Worm (Caenorhabditis elegans) whole organism, L3 larva: Measurements from ENCODE around the gene pat-12.

ENCODE experiments used
- ama-1 ChIP-seq: fragments of 150-350 bp; optimal IDR thresholded peaks from 2 replicates; lab custom pipeline; 2018
- fkh-10 ChIP-seq: sonication (generic microtip); optimal IDR thresholded peaks from 2 replicates; lab custom pipeline; 2017; ENCODE audit warnings: missing biosample characterization, missing genetic modification reagents, missing genetic modification characterization
- jun-1 ChIP-seq: fragments of 150-350 bp; optimal IDR thresholded peaks from 2 replicates; lab custom pipeline; 2014; ENCODE audit warnings: missing biosample characterization, missing genetic modification reagents, missing genetic modification characterization
- lin-39 ChIP-seq: fragments of 150-350 bp; optimal IDR thresholded peaks from 2 replicates; lab custom pipeline; 2018; ENCODE audit warnings: missing biosample characterization, missing genetic modification reagents, missing genetic modification characterization
- nfya-1 ChIP-seq: sonication (generic microtip); optimal IDR thresholded peaks from 2 replicates; lab custom pipeline; 2017; ENCODE audit warnings: missing genetic modification characterization, mild to moderate bottlenecking, missing compliant biosample characterization, antibody characterized with exemption, moderate library complexity; ENCODE audit not compliant: insufficient read depth
- pha-4 ChIP-seq: fragments of 150-350 bp; optimal IDR thresholded peaks from 2 replicates; lab custom pipeline; 2014; ENCODE audit warnings: missing biosample characterization, missing genetic modification reagents, missing genetic modification characterization
- pqm-1 ChIP-seq: fragments of 150-350 bp; optimal IDR thresholded peaks from 2 replicates; lab custom pipeline; 2017; ENCODE audit warnings: missing biosample characterization, missing genetic modification characterization, inconsistent platforms
- sea-2 ChIP-seq: fragments of 150-350 bp; sonication (generic microtip); optimal IDR thresholded peaks from 4 replicates; lab custom pipeline; 2014; ENCODE audit warnings: missing biosample characterization, missing genetic modification reagents, missing genetic modification characterization
- unc-39 ChIP-seq: sonication (generic microtip); optimal IDR thresholded peaks from 4 replicates; lab custom pipeline; 2017; ENCODE audit warnings: missing biosample characterization, missing genetic modification characterization

DNA sequence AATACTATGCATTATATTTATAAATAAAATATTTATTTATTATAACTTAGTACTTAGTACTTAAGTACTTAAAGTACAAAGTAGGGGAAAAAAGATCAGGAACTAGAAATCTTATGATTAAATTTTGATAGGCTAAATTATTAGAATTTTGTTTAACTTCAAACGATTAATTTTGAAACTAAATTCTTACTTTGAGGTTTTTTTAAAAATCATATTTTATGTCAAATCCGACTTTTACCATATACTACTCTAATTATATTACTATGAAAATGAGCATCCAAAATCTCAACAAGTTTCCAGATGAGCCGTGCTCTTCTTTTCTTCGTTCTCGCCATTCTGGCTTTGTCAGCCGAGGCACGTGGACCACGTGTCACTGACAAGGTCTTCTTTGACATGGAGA, 20.9 kb upstream of the pat-12 start, which contains the start of gene cyn-6:
- TF ChIP-seq sea-2 = no peak
- no peak for TF ChIP-seq pqm-1 (tag; lab: Kevin White, UChicago)
- no peak for TF ChIP-seq nfya-1
- TF ChIP-seq fkh-10 (GFP tag; lab: Kevin White, UChicago) = no peak
- no peak for TF ChIP-seq pha-4 (tag; lab: Kevin White, UChicago)
- no peak for TF ChIP-seq lin-39 (tag; lab: Kevin White, UChicago)
- no peak for TF ChIP-seq ama-1 (lab: Kevin White, UChicago)
- no peak for TF ChIP-seq unc-39
- no peak for TF ChIP-seq jun-1
